Fruit fly (Drosophila melanogaster) whole organism, embryonic: ENCODE results near the gene CG5850.

ENCODE experiments used
- C15 ChIP-seq: fragments of 200-800 bp; sonication (Bioruptor generic); IDR thresholded peaks from 3 replicates; pipeline ENCODE4 v1.3.6; 2022; ENCODE audit warnings: missing biosample characterization, missing genetic modification characterization
- CG10209 ChIP-seq: fragments of 200-800 bp; sonication (Bioruptor generic); optimal IDR thresholded peaks from 3 replicates; lab custom pipeline; 2017; ENCODE audit warnings: missing biosample characterization, mild to moderate bottlenecking, missing genetic modification characterization, missing genetic modification reagents
- CG10543 ChIP-seq: fragments of 200-800 bp; sonication (Bioruptor generic); optimal IDR thresholded peaks from 3 replicates; lab custom pipeline; 2017; ENCODE audit warnings: missing biosample characterization, mild to moderate bottlenecking, missing genetic modification characterization, moderate library complexity
- CG10979 ChIP-seq: fragments of 200-800 bp; sonication (Bioruptor generic); optimal IDR thresholded peaks from 2 replicates; lab custom pipeline; 2018; ENCODE audit warnings: missing biosample characterization, mild to moderate bottlenecking, missing genetic modification characterization, moderate library complexity
- CG13894 ChIP-seq: fragments of 200-800 bp; sonication (Bioruptor generic); optimal IDR thresholded peaks from 3 replicates; lab custom pipeline; 2018; ENCODE audit warnings: missing biosample characterization, mild to moderate bottlenecking, missing genetic modification characterization, moderate library complexity
- CG15073 ChIP-seq: fragments of 200-800 bp; sonication (Bioruptor generic); optimal IDR thresholded peaks from 2 replicates; lab custom pipeline; 2016; ENCODE audit warnings: missing biosample characterization, missing genetic modification characterization
- CG1602 ChIP-seq: fragments of 200-800 bp; sonication (Bioruptor generic); optimal IDR thresholded peaks from 3 replicates; lab custom pipeline; 2016; ENCODE audit warnings: missing biosample characterization, missing genetic modification characterization
- CG2712 ChIP-seq: fragments of 200-800 bp; optimal IDR thresholded peaks from 3 replicates; lab custom pipeline; 2019; ENCODE audit warnings: missing biosample characterization, mild to moderate bottlenecking, missing genetic modification characterization, moderate library complexity
- CG43689 ChIP-seq: fragments of 200-800 bp; sonication (Bioruptor generic); IDR thresholded peaks from 2 replicates; pipeline ENCODE4 v1.3.6; 2022; ENCODE audit warnings: missing biosample characterization, missing genetic modification characterization
- CG4404 ChIP-seq: fragments of 200-800 bp; sonication (Bioruptor generic); IDR thresholded peaks from 2 replicates; pipeline ENCODE4 v1.3.6; 2022; ENCODE audit warnings: missing biosample characterization, missing genetic modification characterization
- CG7372 ChIP-seq: fragments of 200-800 bp; sonication (Bioruptor generic); IDR thresholded peaks from 2 replicates; pipeline ENCODE4 v1.3.6; 2022; ENCODE audit warnings: missing biosample characterization, missing genetic modification characterization
- CG7786 ChIP-seq: fragments of 200-800 bp; sonication (Bioruptor generic); optimal IDR thresholded peaks from 2 replicates; lab custom pipeline; 2016; ENCODE audit warnings: missing biosample characterization, missing genetic modification characterization
- CG8765 ChIP-seq: fragments of 200-800 bp; sonication (Bioruptor generic); IDR thresholded peaks from 2 replicates; pipeline ENCODE4 v1.3.6; 2022; ENCODE audit warnings: missing biosample characterization, missing genetic modification characterization
- CG9727 ChIP-seq: fragments of 200-800 bp; sonication (Bioruptor generic); optimal IDR thresholded peaks from 3 replicates; lab custom pipeline; 2017; ENCODE audit warnings: missing biosample characterization, mild to moderate bottlenecking, missing genetic modification characterization
- Deaf1 ChIP-seq: fragments of 200-800 bp; optimal IDR thresholded peaks from 3 replicates; lab custom pipeline; 2019; ENCODE audit warnings: missing biosample characterization, mild to moderate bottlenecking, missing genetic modification characterization, moderate library complexity
- E2f2 ChIP-seq: fragments of 200-800 bp; sonication (Bioruptor generic); IDR thresholded peaks from 2 replicates; pipeline ENCODE4 v1.3.6; 2022; ENCODE audit warnings: missing biosample characterization, missing genetic modification characterization
- Fer2 ChIP-seq: fragments of 200-800 bp; sonication (Bioruptor generic); optimal IDR thresholded peaks from 2 replicates; lab custom pipeline; 2018; ENCODE audit warnings: missing biosample characterization, mild to moderate bottlenecking, missing genetic modification characterization, moderate library complexity
- Gug ChIP-seq: fragments of 200-800 bp; sonication (Bioruptor generic); IDR thresholded peaks from 4 replicates; pipeline ENCODE4 v1.3.6; 2022; ENCODE audit warnings: missing biosample characterization, missing genetic modification characterization
- HmgZ ChIP-seq: fragments of 200-800 bp; sonication (Bioruptor generic); optimal IDR thresholded peaks from 2 replicates; lab custom pipeline; 2018; ENCODE audit warnings: missing biosample characterization, mild to moderate bottlenecking, missing genetic modification characterization
- Hmx ChIP-seq: fragments of 200-800 bp; sonication (Bioruptor generic); optimal IDR thresholded peaks from 2 replicates; lab custom pipeline; 2016; ENCODE audit warnings: missing biosample characterization, missing genetic modification characterization
- Opbp ChIP-seq: fragments of 200-800 bp; sonication (Bioruptor generic); IDR thresholded peaks from 3 replicates; pipeline ENCODE4 v1.3.6; 2022; ENCODE audit warnings: missing biosample characterization, missing genetic modification characterization; ENCODE audit not compliant: partially characterized antibody
- Sry-δ ChIP-seq: fragments of 200-800 bp; sonication (Bioruptor generic); optimal IDR thresholded peaks from 2 replicates; lab custom pipeline; 2016; ENCODE audit warnings: missing biosample characterization, missing genetic modification characterization
- bsh ChIP-seq, 2 experiments: fragments of 200-800 bp; sonication (Bioruptor generic); optimal IDR thresholded peaks; 2 replicates each; lab custom pipeline; 2017 to 2018; ENCODE audit warnings: mild to moderate bottlenecking in 2 of 2, missing biosample characterization in 2 of 2, missing genetic modification characterization in 2 of 2, moderate library complexity in 1 of 2
- dmrt11E ChIP-seq: fragments of 200-800 bp; sonication (Bioruptor generic); optimal IDR thresholded peaks from 3 replicates; lab custom pipeline; 2018; ENCODE audit warnings: missing biosample characterization, mild to moderate bottlenecking, missing genetic modification characterization, moderate library complexity
- esg ChIP-seq: fragments of 200-800 bp; sonication (Bioruptor generic); conservative IDR thresholded peaks from 2 replicates; pipeline ENCODE4 v1.3.6; 2022; ENCODE audit warnings: missing biosample characterization, missing genetic modification characterization
- fd102C ChIP-seq: fragments of 200-800 bp; sonication (Bioruptor generic); optimal IDR thresholded peaks from 2 replicates; lab custom pipeline; 2018; ENCODE audit warnings: missing biosample characterization, mild to moderate bottlenecking, missing genetic modification characterization, moderate library complexity
- lola ChIP-seq, 3 experiments: fragments of >200 bp in 2 of 3; fragments of 200-800 bp in 1 of 3; sonication (Bioruptor generic) in 1 of 3; optimal IDR thresholded peaks; 2 replicates each; lab custom pipeline; 2017 to 2019; ENCODE audit warnings: missing biosample characterization in 3 of 3, missing genetic modification characterization in 3 of 3, mild to moderate bottlenecking in 1 of 3, moderate library complexity in 1 of 3
- mam ChIP-seq: fragments of 200-800 bp; sonication (Bioruptor generic); optimal IDR thresholded peaks from 3 replicates; lab custom pipeline; 2016; ENCODE audit warnings: missing biosample characterization, missing genetic modification characterization
- nom ChIP-seq: fragments of 200-800 bp; sonication (Bioruptor generic); optimal IDR thresholded peaks from 2 replicates; lab custom pipeline; 2017; ENCODE audit warnings: missing biosample characterization, missing genetic modification characterization, mild to moderate bottlenecking, moderate library complexity, missing genetic modification reagents
- p53 ChIP-seq: fragments of 200-800 bp; sonication (Bioruptor generic); optimal IDR thresholded peaks from 2 replicates; lab custom pipeline; 2016; ENCODE audit warnings: missing biosample characterization, missing genetic modification characterization
- sd ChIP-seq: fragments of 200-800 bp; sonication (Bioruptor generic); optimal IDR thresholded peaks from 3 replicates; lab custom pipeline; 2018; ENCODE audit warnings: missing biosample characterization, mild to moderate bottlenecking, missing genetic modification characterization, moderate library complexity
- sens ChIP-seq: fragments of 200-800 bp; sonication (Bioruptor generic); peaks from one replicate; lab custom pipeline; 2016; ENCODE audit warnings: missing biosample characterization, missing genetic modification characterization
- sim ChIP-seq: fragments of 200-800 bp; sonication (Bioruptor generic); IDR thresholded peaks from 2 replicates; pipeline ENCODE4 v1.3.6; 2022; ENCODE audit warnings: missing biosample characterization, missing genetic modification characterization
- sisA ChIP-seq: fragments of 200-800 bp; sonication (Bioruptor generic); IDR thresholded peaks from 2 replicates; pipeline ENCODE4 v1.3.6; 2022; ENCODE audit warnings: missing biosample characterization, missing genetic modification characterization
- sob ChIP-seq: fragments of 200-800 bp; sonication (Bioruptor generic); IDR thresholded peaks from 2 replicates; pipeline ENCODE4 v1.3.6; 2022; ENCODE audit warnings: missing biosample characterization, missing genetic modification characterization
- trem ChIP-seq: fragments of 200-800 bp; optimal IDR thresholded peaks from 3 replicates; lab custom pipeline; 2019; ENCODE audit warnings: missing biosample characterization, mild to moderate bottlenecking, missing genetic modification characterization, moderate library complexity
- tup ChIP-seq: fragments of 200-800 bp; sonication (Bioruptor generic); optimal IDR thresholded peaks from 2 replicates; lab custom pipeline; 2016; ENCODE audit warnings: missing biosample characterization, mild to moderate bottlenecking, missing genetic modification characterization, moderate library complexity

The CG5850 gene

dm6 chr2L:9984078-9984772, 20.5 kb upstream of the CG5850 start, which contains the start of gene bib (continued):
- TF ChIP-seq esg (GFP tag; lab: Robert Waterston, UW) (peak; percentile 60), HmgZ (peak; percentile 27), CG1602 (peak; percentile 84), sob (GFP tag; lab: Robert Waterston, UW) (0 out of 2 replicates have a peak, but pooled peaks have one; percentile 18), CG43689 (GFP tag; lab: Robert Waterston, UW) (no peak), sisA (GFP tag; lab: Robert Waterston, UW) (peak; percentile 51), CG7372 (GFP tag; lab: Robert Waterston, UW) (no peak), Sry-δ (GFP tag; lab: Kevin White, UChicago) (no peak), tup (GFP tag; lab: Kevin White, UChicago) (peak; percentile 52), C15 (GFP tag; lab: Robert Waterston, UW) (no peak), CG15073 (GFP tag; lab: Kevin White, UChicago) (no peak), CG10209 (GFP tag; lab: Kevin White, UChicago) (peak; percentile 85), CG4404 (GFP tag; lab: Robert Waterston, UW) (peak; percentile 85), sim (GFP tag; lab: Robert Waterston, UW) (no peak), CG10543 (GFP tag; lab: Kevin White, UChicago) (peak; percentile 53)

dm6 chr2L:9982516-9982915, 18.8 kb upstream of the CG5850 start:
- peak; percentile 2 for TF ChIP-seq CG10979 (tag; lab: Kevin White, UChicago)
- TF ChIP-seq nom, result peak; percentile 48
- no peak for TF ChIP-seq Opbp (GFP tag; lab: Robert Waterston, UW)
- TF ChIP-seq sens (GFP tag; lab: Kevin White, UChicago), result peak; percentile 51
- peak; percentile 5 for TF ChIP-seq CG2712 (tag; lab: Kevin White, UChicago)
- TF ChIP-seq E2f2 (GFP tag; lab: Robert Waterston, UW), result no peak

dm6 chr2L:9981809-9982208, 18.1 kb upstream of the CG5850 start:
- TF ChIP-seq CG2712 (tag; lab: Kevin White, UChicago), result peak; percentile 8
- no peak for TF ChIP-seq lola (GFP tag; optimal IDR thresholded peaks at IDR 0.05; lab: Kevin White, UChicago)
- TF ChIP-seq CG8765 (GFP tag; lab: Robert Waterston, UW), result 0 out of 2 replicates have a peak, but pooled peaks have one; percentile 45
- TF ChIP-seq Fer2 (tag; lab: Kevin White, UChicago), result no peak
- TF ChIP-seq trem, result no peak
- TF ChIP-seq sd (tag; lab: Kevin White, UChicago), result no peak
- no peak for TF ChIP-seq bsh (GFP tag; optimal IDR thresholded peaks at IDR 0.05; lab: Kevin White, UChicago)
- no peak for TF ChIP-seq Hmx (GFP tag; lab: Kevin White, UChicago)
- no peak for TF ChIP-seq CG7786 (GFP tag; lab: Kevin White, UChicago)
- no peak for TF ChIP-seq CG10543 (GFP tag; lab: Kevin White, UChicago)
- TF ChIP-seq Deaf1, result no peak
- peak; percentile 7 for TF ChIP-seq dmrt11E (tag; lab: Kevin White, UChicago)
- peak; percentile 45 for TF ChIP-seq sens (GFP tag; lab: Kevin White, UChicago)
- no peak for TF ChIP-seq CG13894 (tag; lab: Kevin White, UChicago)
- no peak for TF ChIP-seq p53
- TF ChIP-seq CG9727 (GFP tag; lab: Kevin White, UChicago), result no peak
- TF ChIP-seq CG10979 (tag; lab: Kevin White, UChicago), result peak; percentile 31
- no peak for TF ChIP-seq fd102C (GFP tag; lab: Kevin White, UChicago)
- no peak for TF ChIP-seq mam
- TF ChIP-seq Gug (GFP tag; lab: Robert Waterston, UW), result no peak
